Worm (Caenorhabditis elegans): Measurements from ENCODE around the gene parg-2.

Gene parg-2

DNA sequence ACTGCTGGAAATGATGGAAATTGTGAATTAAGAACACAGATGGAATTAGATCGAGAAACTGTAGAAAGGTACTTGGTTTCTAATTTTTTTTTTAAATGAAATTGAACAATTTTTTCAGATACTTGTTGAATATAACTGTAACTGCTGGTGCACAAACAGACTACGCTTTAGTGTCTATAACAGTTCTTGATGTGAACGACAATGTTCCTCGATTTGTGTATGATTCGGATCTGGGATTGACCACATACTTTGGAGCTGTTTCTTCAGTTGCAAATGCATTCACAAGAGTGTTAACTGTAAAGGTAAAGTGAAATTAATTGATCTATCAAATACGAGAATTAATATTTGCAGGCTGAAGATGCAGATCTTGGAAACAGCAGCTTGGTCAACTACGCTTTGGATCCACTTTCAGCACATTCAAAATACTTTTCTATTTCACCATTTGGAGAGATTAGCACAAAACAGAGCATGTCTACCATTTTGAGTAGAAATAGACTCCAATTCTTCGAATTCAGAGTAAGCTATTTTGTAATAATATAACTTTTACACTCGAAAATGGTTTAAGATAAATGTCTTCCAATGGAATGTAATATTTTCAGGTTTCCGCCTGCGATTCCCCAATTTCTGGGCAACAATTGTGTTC lies 41.1 kb downstream of the parg-2 start:
- no peak for TF ChIP-seq daf-12 (tag; optimal IDR thresholded peaks at IDR 0.05)
- no peak for TF ChIP-seq ceh-82 (tag; optimal IDR thresholded peaks at IDR 0.05)
- no peak for TF ChIP-seq skn-1 (tag; optimal IDR thresholded peaks at IDR 0.05)
- TF ChIP-seq unc-39 (tag; optimal IDR thresholded peaks at IDR 0.05): no peak
- TF ChIP-seq fos-1 (tag; optimal IDR thresholded peaks at IDR 0.05): no peak
- TF ChIP-seq nfya-1 (tag; optimal IDR thresholded peaks at IDR 0.05; ENCODE audit: insufficient read depth): no peak
- TF ChIP-seq eor-1 (tag; optimal IDR thresholded peaks at IDR 0.05): no peak
- TF ChIP-seq lin-15B (tag; optimal IDR thresholded peaks at IDR 0.05): no peak
- no peak for TF ChIP-seq nhr-23 (tag; optimal IDR thresholded peaks at IDR 0.05)
- TF ChIP-seq mdl-1 (tag; optimal IDR thresholded peaks at IDR 0.05): no peak
- TF ChIP-seq fkh-10 (GFP tag; optimal IDR thresholded peaks at IDR 0.05): no peak
- TF ChIP-seq elt-2 (tag; optimal IDR thresholded peaks at IDR 0.05): no peak
- no peak for TF ChIP-seq ztf-11 (tag; optimal IDR thresholded peaks at IDR 0.05)
- TF ChIP-seq nhr-25 (tag; optimal IDR thresholded peaks at IDR 0.05): no peak
- no peak for TF ChIP-seq nhr-76 (tag; optimal IDR thresholded peaks at IDR 0.05)
- TF ChIP-seq mml-1 (tag; optimal IDR thresholded peaks at IDR 0.05): no peak

ce11 chrIV:8668635-8669034 lies 46.3 kb downstream of the parg-2 start, which contains the start of gene cdh-5:
Gene cdh-5, plus strand, starts transcription at chrIV:8668935.
- no peak for TF ChIP-seq ceh-9 (tag; optimal IDR thresholded peaks at IDR 0.05)
- TF ChIP-seq nfya-1 (tag; optimal IDR thresholded peaks at IDR 0.05; ENCODE audit: insufficient read depth): no peak
- TF ChIP-seq nhr-25 (tag; optimal IDR thresholded peaks at IDR 0.05): no peak
- TF ChIP-seq eor-1 (tag; optimal IDR thresholded peaks at IDR 0.05): no peak

ce11 chrIV:8665778-8666177 lies 49.2 kb downstream of the parg-2 start:
- TF ChIP-seq nhr-23 (tag; optimal IDR thresholded peaks at IDR 0.05) (no peak), R02D3.7 (tag; optimal IDR thresholded peaks at IDR 0.05) (peak; percentile 79), unc-39 (tag; optimal IDR thresholded peaks at IDR 0.05) (no peak), ceh-9 (tag; optimal IDR thresholded peaks at IDR 0.05) (no peak)
